Worm (Caenorhabditis elegans): ENCODE measurements around the gene C05D9.3.

ce11 chrX:1119305-1119704 is 7.6 kb downstream of the C05D9.3 start, which contains the start of gene C05D9.7:
- TF ChIP-seq elt-2 (tag; optimal IDR thresholded peaks at IDR 0.05) (no peak), unc-62 (GFP tag; optimal IDR thresholded peaks at IDR 0.05) (no peak), nhr-77 (tag; optimal IDR thresholded peaks at IDR 0.05) (no peak), ztf-4 (tag; optimal IDR thresholded peaks at IDR 0.05) (no peak), daf-12 (tag; optimal IDR thresholded peaks at IDR 0.05) (no peak), mdl-1 (tag; optimal IDR thresholded peaks at IDR 0.05) (no peak), fkh-10 (GFP tag; optimal IDR thresholded peaks at IDR 0.05) (no peak), nhr-11 (tag; optimal IDR thresholded peaks at IDR 0.05) (no peak), pqm-1 (tag; optimal IDR thresholded peaks at IDR 0.05) (no peak), fos-1 (tag; optimal IDR thresholded peaks at IDR 0.05) (no peak), lin-15B (tag; optimal IDR thresholded peaks at IDR 0.05) (no peak), aly-2 (tag; optimal IDR thresholded peaks at IDR 0.05) (no peak)
